Fruit fly (Drosophila melanogaster) S2 (cell line): ENCODE data around the gene Trf4-1.

ENCODE experiments used
- CG8478 ChIP-seq: fragments of >200 bp; optimal IDR thresholded peaks from 2 replicates; lab custom pipeline; 2018
- CTCF ChIP-seq, 2 experiments: fragments of >200 bp; optimal IDR thresholded peaks; 2 replicates each; lab custom pipeline; 2018

Gene Trf4-1

dm6 chrX:8616280-8616679 is 56.2 kb downstream of the Trf4-1 start:
- no peak for TF ChIP-seq CTCF (optimal IDR thresholded peaks at IDR 0.05; lab: Kevin White, UChicago)
- no peak for TF ChIP-seq CG8478 (lab: Kevin White, UChicago)

- TF ChIP-seq CG8478 (lab: Kevin White, UChicago) (no peak), CTCF (optimal IDR thresholded peaks at IDR 0.05; lab: Kevin White, UChicago) (no peak)
These were observed 56.8 kb downstream of the Trf4-1 start for dm6 chrX:8616787-8617432.
